Worm (Caenorhabditis elegans): ENCODE measurements around the gene R01B10.2.

Gene R01B10.2

ce11 chrV:6034714-6035113 lies 6.6 kb downstream of the R01B10.2 start, which contains the start of gene dhs-17:
dhs-17 (minus strand) TSS chrV:6034814.
- TF ChIP-seq elt-3 (tag; optimal IDR thresholded peaks at IDR 0.05) (no peak), M03D4.4 (tag; optimal IDR thresholded peaks at IDR 0.05) (no peak), cnd-1 (tag; optimal IDR thresholded peaks at IDR 0.05) (no peak), snpc-4 (tag; optimal IDR thresholded peaks at IDR 0.05) (no peak), sem-2 (GFP tag; optimal IDR thresholded peaks at IDR 0.05) (no peak), nhr-12 (tag; optimal IDR thresholded peaks at IDR 0.05) (no peak), lin-13 (tag; optimal IDR thresholded peaks at IDR 0.05) (no peak)

ce11 chrV:6033512-6033911 lies 7.8 kb downstream of the R01B10.2 start:
- TF ChIP-seq M03D4.4 (tag; optimal IDR thresholded peaks at IDR 0.05) (no peak), bed-3 (GFP tag; optimal IDR thresholded peaks at IDR 0.05) (no peak), tbx-8 (GFP tag; optimal IDR thresholded peaks at IDR 0.05) (no peak), zip-8 (tag; optimal IDR thresholded peaks at IDR 0.05) (no peak), sem-2 (GFP tag; optimal IDR thresholded peaks at IDR 0.05) (no peak), ces-1 (GFP tag; optimal IDR thresholded peaks at IDR 0.05) (peak; percentile 22), ceh-43 (GFP tag; optimal IDR thresholded peaks at IDR 0.05) (no peak), mls-2 (tag; optimal IDR thresholded peaks at IDR 0.05) (no peak)

ce11 chrV:6031585-6031984 lies 9.7 kb downstream of the R01B10.2 start:
- no peak for TF ChIP-seq nhr-237 (tag; optimal IDR thresholded peaks at IDR 0.05)
- TF ChIP-seq ham-2 (GFP tag; optimal IDR thresholded peaks at IDR 0.05), result no peak
- no peak for TF ChIP-seq sptf-1 (tag; optimal IDR thresholded peaks at IDR 0.05)
- TF ChIP-seq mep-1 (tag; optimal IDR thresholded peaks at IDR 0.05), result no peak
- no peak for TF ChIP-seq lin-32 (GFP tag; optimal IDR thresholded peaks at IDR 0.05)
- no peak for TF ChIP-seq snpc-4 (tag; optimal IDR thresholded peaks at IDR 0.05)

- TF ChIP-seq lin-13 (tag; optimal IDR thresholded peaks at IDR 0.05) (no peak), zip-8 (tag; optimal IDR thresholded peaks at IDR 0.05) (no peak), nhr-12 (tag; optimal IDR thresholded peaks at IDR 0.05) (no peak), lsy-2 (tag; optimal IDR thresholded peaks at IDR 0.05) (no peak), nhr-28 (tag; optimal IDR thresholded peaks at IDR 0.05) (no peak), sem-2 (GFP tag; optimal IDR thresholded peaks at IDR 0.05) (no peak), unc-120 (tag; optimal IDR thresholded peaks at IDR 0.05; ENCODE audit: poor library complexity, severe bottlenecking) (peak; percentile 94), lin-32 (GFP tag; optimal IDR thresholded peaks at IDR 0.05) (no peak), cnd-1 (tag; optimal IDR thresholded peaks at IDR 0.05) (no peak), mep-1 (tag; optimal IDR thresholded peaks at IDR 0.05) (no peak), nhr-2 (tag; optimal IDR thresholded peaks at IDR 0.05) (no peak), mab-5 (tag; optimal IDR thresholded peaks at IDR 0.05) (no peak), nhr-76 (tag; optimal IDR thresholded peaks at IDR 0.05) (no peak), elt-1 (tag; optimal IDR thresholded peaks at IDR 0.05; ENCODE audit: borderline replicate concordance, insufficient read depth) (no peak), ham-2 (GFP tag; optimal IDR thresholded peaks at IDR 0.05) (no peak), snpc-4 (tag; optimal IDR thresholded peaks at IDR 0.05) (no peak), tbx-8 (GFP tag; optimal IDR thresholded peaks at IDR 0.05) (no peak), drap-1 (GFP tag; optimal IDR thresholded peaks at IDR 0.05) (no peak), nhr-237 (tag; optimal IDR thresholded peaks at IDR 0.05) (no peak), elt-3 (tag; optimal IDR thresholded peaks at IDR 0.05) (no peak), mls-2 (tag; optimal IDR thresholded peaks at IDR 0.05) (no peak), M03D4.4 (tag; optimal IDR thresholded peaks at IDR 0.05) (no peak), unc-62 (GFP tag; optimal IDR thresholded peaks at IDR 0.05) (peak; percentile 93), hlh-1 (tag; optimal IDR thresholded peaks at IDR 0.05) (peak; percentile 48), blmp-1 (tag; optimal IDR thresholded peaks at IDR 0.05) (no peak), flh-1 (GFP tag; optimal IDR thresholded peaks at IDR 0.05) (no peak), sptf-1 (tag; optimal IDR thresholded peaks at IDR 0.05) (peak; percentile 37), ceh-83 (GFP tag; optimal IDR thresholded peaks at IDR 0.05) (no peak), ceh-43 (GFP tag; optimal IDR thresholded peaks at IDR 0.05) (no peak), bed-3 (GFP tag; optimal IDR thresholded peaks at IDR 0.05) (no peak), unc-39 (tag; optimal IDR thresholded peaks at IDR 0.05) (no peak), ztf-11 (tag; optimal IDR thresholded peaks at IDR 0.05) (no peak), ces-1 (GFP tag; optimal IDR thresholded peaks at IDR 0.05) (no peak), ceh-39 (tag; optimal IDR thresholded peaks at IDR 0.05) (no peak), pha-4 (tag; optimal IDR thresholded peaks at IDR 0.05) (no peak)
Measured at ce11 chrV:6030559-6030975, 10.7 kb downstream of the R01B10.2 start.

Data from whole organism, mixed stage, embryonic.